Worm (Caenorhabditis elegans) whole organism, late embryonic: ENCODE results near the gene fbxc-49.

Experiments used
- ama-1 ChIP-seq: fragments of 150-350 bp; optimal IDR thresholded peaks from 2 replicates; lab custom pipeline; 2014
- ceh-24 ChIP-seq: sonication (generic microtip); optimal IDR thresholded peaks from 2 replicates; lab custom pipeline; 2016; ENCODE audit warnings: mild to moderate bottlenecking, missing genetic modification characterization, missing compliant biosample characterization
- ceh-34 ChIP-seq: sonication (generic microtip); optimal IDR thresholded peaks from 2 replicates; lab custom pipeline; 2016; ENCODE audit warnings: mild to moderate bottlenecking, missing genetic modification characterization, missing compliant biosample characterization
- elt-2 ChIP-seq: sonication (generic microtip); optimal IDR thresholded peaks from 2 replicates; lab custom pipeline; 2016; ENCODE audit warnings: missing genetic modification reagents, missing genetic modification characterization, missing compliant biosample characterization
- fax-1 ChIP-seq: sonication (generic microtip); optimal IDR thresholded peaks from 2 replicates; lab custom pipeline; 2016; ENCODE audit warnings: missing genotype, missing genetic modification characterization, missing compliant biosample characterization
- hlh-15 ChIP-seq: sonication (generic microtip); optimal IDR thresholded peaks from 2 replicates; lab custom pipeline; 2016; ENCODE audit warnings: missing genetic modification characterization, missing compliant biosample characterization
- pqm-1 ChIP-seq: sonication (generic microtip); optimal IDR thresholded peaks from 2 replicates; lab custom pipeline; 2016; ENCODE audit warnings: missing genetic modification characterization, missing compliant biosample characterization
- tbx-7 ChIP-seq: sonication (generic microtip); optimal IDR thresholded peaks from 2 replicates; lab custom pipeline; 2016; ENCODE audit warnings: missing genotype, missing genetic modification characterization, missing compliant biosample characterization

DNA sequence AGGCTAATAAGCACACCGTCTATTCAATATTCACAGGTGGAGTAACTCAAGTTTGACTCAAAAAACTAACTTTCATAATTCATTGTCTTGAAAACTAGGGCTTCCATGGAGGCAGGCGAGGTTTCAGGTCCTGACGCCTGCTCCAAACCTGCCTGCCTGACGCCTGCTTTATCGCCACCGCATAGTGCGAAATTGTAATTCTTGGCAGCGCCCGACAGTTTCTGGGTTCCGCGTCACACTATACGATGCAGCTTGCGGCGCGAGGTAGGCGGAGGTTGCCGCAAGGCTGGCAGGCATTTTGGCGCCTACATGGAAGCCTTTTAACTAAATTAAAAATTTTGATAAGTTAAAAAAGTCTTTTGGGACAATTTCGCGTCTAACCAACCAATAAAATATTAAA, 3.3 kb downstream of the fbxc-49 start:
- TF ChIP-seq hlh-15 (tag; lab: Kevin White, UChicago) = no peak
- no peak for TF ChIP-seq fax-1 (tag; lab: Kevin White, UChicago)
- no peak for TF ChIP-seq ceh-34 (tag; lab: Kevin White, UChicago)
- no peak for TF ChIP-seq pqm-1 (tag; lab: Kevin White, UChicago)
- no peak for TF ChIP-seq elt-2 (tag; lab: Kevin White, UChicago)
- no peak for TF ChIP-seq tbx-7 (tag; lab: Kevin White, UChicago)
- TF ChIP-seq ama-1 (lab: Kevin White, UChicago) = no peak
- no peak for TF ChIP-seq ceh-24 (tag; lab: Kevin White, UChicago)
